Worm (Caenorhabditis elegans): ENCODE data around the gene F11G11.15.

Gene F11G11.15

ce11 chrII:4918501-4919021 lies 43.9 kb downstream of the F11G11.15 start:
- TF ChIP-seq eyg-1 (tag; optimal IDR thresholded peaks at IDR 0.05) (no peak), unc-3 (GFP tag; conservative IDR thresholded peaks at IDR 0.05) (no peak), unc-3 (tag; optimal IDR thresholded peaks at IDR 0.05) (no peak), ceh-14 (tag; optimal IDR thresholded peaks at IDR 0.05) (no peak)

- TF ChIP-seq syd-9 (tag; optimal IDR thresholded peaks at IDR 0.05), result no peak
- TF ChIP-seq elt-2 (tag; optimal IDR thresholded peaks at IDR 0.05), result peak; percentile 83
Observed at ce11 chrII:4920608-4921007, 46.0 kb downstream of the F11G11.15 start.
